Worm (Caenorhabditis elegans) whole organism, L2 larva: ENCODE results near the gene F33C8.4.
A peak's percentile ranks its signal among the peaks of the same experiment; 100 is the strongest.

Experiments
- C34F6.9 ChIP-seq: fragments of 150-350 bp; optimal IDR thresholded peaks from 2 replicates; lab custom pipeline; 2014; ENCODE audit warnings: missing biosample characterization, missing genetic modification characterization
- F13H6.1 ChIP-seq: sonication (generic microtip); optimal IDR thresholded peaks from 2 replicates; lab custom pipeline; 2016; ENCODE audit warnings: missing genetic modification characterization, missing compliant biosample characterization
- R02D3.7 ChIP-seq: fragments of 150-350 bp; optimal IDR thresholded peaks from 2 replicates; lab custom pipeline; 2014; ENCODE audit warnings: missing biosample characterization, missing genetic modification characterization
- Y55F3AM.14 ChIP-seq: fragments of 200-800 bp; sonication (Bioruptor generic); optimal IDR thresholded peaks from 2 replicates; lab custom pipeline; 2018; ENCODE audit warnings: mild to moderate bottlenecking, missing genetic modification characterization, missing compliant biosample characterization
- ZK546.5 ChIP-seq: sonication (generic microtip); optimal IDR thresholded peaks from 2 replicates; lab custom pipeline; 2017; ENCODE audit warnings: missing biosample characterization, missing genetic modification characterization
- alr-1 ChIP-seq: fragments of 150-350 bp; optimal IDR thresholded peaks from 2 replicates; lab custom pipeline; 2014; ENCODE audit warnings: missing biosample characterization, missing genetic modification characterization
- aly-2 ChIP-seq: fragments of 150-350 bp; optimal IDR thresholded peaks from 2 replicates; lab custom pipeline; 2014; ENCODE audit warnings: missing biosample characterization, missing genetic modification characterization
- ama-1 ChIP-seq: fragments of 150-350 bp; optimal IDR thresholded peaks from 2 replicates; lab custom pipeline; 2018; ENCODE audit warnings: inconsistent platforms
- blmp-1 ChIP-seq: sonication (generic microtip); optimal IDR thresholded peaks from 2 replicates; lab custom pipeline; 2017; ENCODE audit warnings: missing genetic modification characterization, mild to moderate bottlenecking, missing compliant biosample characterization, antibody characterized with exemption, moderate library complexity; ENCODE audit not compliant: insufficient read depth
- ceh-16 ChIP-seq: fragments of 150-350 bp; optimal IDR thresholded peaks from 2 replicates; lab custom pipeline; 2014; ENCODE audit warnings: missing biosample characterization, missing genetic modification characterization
- ceh-82 ChIP-seq: fragments of 150-350 bp; optimal IDR thresholded peaks from 2 replicates; lab custom pipeline; 2014; ENCODE audit warnings: missing biosample characterization, missing genetic modification characterization
- crh-2 ChIP-seq: sonication (generic microtip); optimal IDR thresholded peaks from 2 replicates; lab custom pipeline; 2017; ENCODE audit warnings: missing biosample characterization, missing genetic modification characterization
- dmd-4 ChIP-seq: sonication (generic microtip); optimal IDR thresholded peaks from 2 replicates; lab custom pipeline; 2017; ENCODE audit warnings: missing biosample characterization, missing genetic modification characterization
- egl-27 ChIP-seq: sonication (generic microtip); optimal IDR thresholded peaks from 3 replicates; lab custom pipeline; 2017; ENCODE audit warnings: missing biosample characterization, missing genetic modification reagents, missing genetic modification characterization
- elt-1 ChIP-seq: fragments of 150-350 bp; optimal IDR thresholded peaks from 2 replicates; lab custom pipeline; 2014; ENCODE audit warnings: missing biosample characterization, missing genetic modification characterization
- elt-3 ChIP-seq: sonication (generic microtip); optimal IDR thresholded peaks from 2 replicates; lab custom pipeline; 2017; ENCODE audit warnings: missing biosample characterization, missing genetic modification characterization
- fos-1 ChIP-seq: fragments of 150-350 bp; optimal IDR thresholded peaks from 2 replicates; lab custom pipeline; 2014; ENCODE audit warnings: missing biosample characterization, missing genetic modification characterization
- gmeb-1 ChIP-seq: fragments of 150-350 bp; optimal IDR thresholded peaks from 2 replicates; lab custom pipeline; 2014; ENCODE audit warnings: missing biosample characterization, missing genetic modification characterization
- lin-11 ChIP-seq: fragments of 150-350 bp; sonication (generic microtip); optimal IDR thresholded peaks from 2 replicates; lab custom pipeline; 2014; ENCODE audit warnings: missing biosample characterization, missing genetic modification characterization, inconsistent platforms, mixed read lengths
- lin-39 ChIP-seq: fragments of 150-350 bp; optimal IDR thresholded peaks from 2 replicates; lab custom pipeline; 2014; ENCODE audit warnings: missing biosample characterization, missing genetic modification reagents, missing genetic modification characterization
- lsy-2 ChIP-seq, 2 experiments: fragments of 150-350 bp in 1 of 2; sonication (generic microtip) in 1 of 2; optimal IDR thresholded peaks; 2 replicates each; lab custom pipeline; 2014 to 2017; ENCODE audit warnings: missing biosample characterization in 2 of 2, missing genetic modification characterization in 2 of 2
- mab-5 ChIP-seq: fragments of 150-350 bp; optimal IDR thresholded peaks from 2 replicates; lab custom pipeline; 2014; ENCODE audit warnings: missing biosample characterization, missing genetic modification characterization
- mbf-1 ChIP-seq: sonication (generic microtip); optimal IDR thresholded peaks from 2 replicates; lab custom pipeline; 2017; ENCODE audit warnings: missing biosample characterization, missing genetic modification characterization
- mdl-1 ChIP-seq, 2 experiments: fragments of 150-350 bp in 1 of 2; sonication (generic microtip) in 1 of 2; optimal IDR thresholded peaks; 2 replicates each; lab custom pipeline; 2017; ENCODE audit warnings: missing biosample characterization in 2 of 2, missing genetic modification characterization in 2 of 2
- nhr-10 ChIP-seq: sonication (generic microtip); optimal IDR thresholded peaks from 2 replicates; lab custom pipeline; 2017; ENCODE audit warnings: missing biosample characterization, missing genetic modification characterization
- nhr-11 ChIP-seq: fragments of 150-350 bp; optimal IDR thresholded peaks from 2 replicates; lab custom pipeline; 2014; ENCODE audit warnings: missing biosample characterization, missing genetic modification characterization
- nhr-12 ChIP-seq: fragments of 150-350 bp; optimal IDR thresholded peaks from 2 replicates; lab custom pipeline; 2014; ENCODE audit warnings: missing biosample characterization, missing genetic modification characterization
- nhr-129 ChIP-seq: fragments of 150-350 bp; optimal IDR thresholded peaks from 2 replicates; lab custom pipeline; 2014; ENCODE audit warnings: missing biosample characterization, missing genetic modification characterization
- nhr-21 ChIP-seq: fragments of 150-350 bp; optimal IDR thresholded peaks from 2 replicates; lab custom pipeline; 2014; ENCODE audit warnings: missing biosample characterization, missing genetic modification characterization
- nhr-23 ChIP-seq: fragments of 150-350 bp; optimal IDR thresholded peaks from 2 replicates; lab custom pipeline; 2014; ENCODE audit warnings: missing biosample characterization, missing genetic modification reagents, missing genetic modification characterization
- nhr-25 ChIP-seq: fragments of 150-350 bp; sonication (generic microtip); optimal IDR thresholded peaks from 3 replicates; lab custom pipeline; 2014; ENCODE audit warnings: missing biosample characterization, missing genetic modification characterization
- nhr-6 ChIP-seq: fragments of 150-350 bp; optimal IDR thresholded peaks from 2 replicates; lab custom pipeline; 2014; ENCODE audit warnings: missing biosample characterization, missing genetic modification characterization
- nhr-77 ChIP-seq: fragments of 150-350 bp; optimal IDR thresholded peaks from 2 replicates; lab custom pipeline; 2014; ENCODE audit warnings: missing biosample characterization, missing genetic modification characterization
- peb-1 ChIP-seq: fragments of 150-350 bp; optimal IDR thresholded peaks from 2 replicates; lab custom pipeline; 2014; ENCODE audit warnings: missing biosample characterization, missing genetic modification characterization
- sem-4 ChIP-seq: fragments of 150-350 bp; optimal IDR thresholded peaks from 2 replicates; lab custom pipeline; 2014; ENCODE audit warnings: missing biosample characterization, missing genetic modification reagents, missing genetic modification characterization
- skn-1 ChIP-seq: sonication (generic microtip); optimal IDR thresholded peaks from 2 replicates; lab custom pipeline; 2017; ENCODE audit warnings: missing biosample characterization, missing genetic modification characterization
- sma-3 ChIP-seq: sonication (generic microtip); optimal IDR thresholded peaks from 2 replicates; lab custom pipeline; 2016; ENCODE audit warnings: missing genetic modification reagents, missing genetic modification characterization, missing compliant biosample characterization
- sma-9 ChIP-seq, 2 experiments: fragments of 150-350 bp in 1 of 2; sonication (generic microtip) in 1 of 2; optimal IDR thresholded peaks; 2 replicates each; lab custom pipeline; 2014 to 2016; ENCODE audit warnings: missing genetic modification characterization in 2 of 2, mild to moderate bottlenecking in 1 of 2, missing biosample characterization in 1 of 2, missing compliant biosample characterization in 1 of 2, missing genetic modification reagents in 1 of 2, moderate library complexity in 1 of 2
- snpc-4 ChIP-seq: fragments of 150-350 bp; optimal IDR thresholded peaks from 2 replicates; lab custom pipeline; 2014; ENCODE audit warnings: missing biosample characterization, missing genetic modification characterization
- unc-39 ChIP-seq: fragments of 150-350 bp; optimal IDR thresholded peaks from 2 replicates; lab custom pipeline; 2014; ENCODE audit warnings: missing biosample characterization, missing genetic modification characterization
- unc-55 ChIP-seq: fragments of 150-350 bp; sonication (generic microtip); optimal IDR thresholded peaks from 3 replicates; lab custom pipeline; 2014; ENCODE audit warnings: missing biosample characterization, missing genetic modification reagents, missing genetic modification characterization
- unc-62 ChIP-seq: fragments of 150-350 bp; optimal IDR thresholded peaks from 2 replicates; lab custom pipeline; 2014; ENCODE audit warnings: missing biosample characterization, missing genetic modification reagents, missing genetic modification characterization
- zag-1 ChIP-seq: fragments of 150-350 bp; optimal IDR thresholded peaks from 2 replicates; lab custom pipeline; 2014; ENCODE audit warnings: missing biosample characterization, missing genetic modification characterization
- ztf-1 ChIP-seq: fragments of 200-800 bp; sonication (Bioruptor generic); conservative IDR thresholded peaks from 2 replicates; pipeline ENCODE4 v1.3.6; 2022; ENCODE audit warnings: missing genetic modification characterization, missing compliant biosample characterization
- ztf-11 ChIP-seq: sonication (generic microtip); optimal IDR thresholded peaks from 2 replicates; lab custom pipeline; 2017; ENCODE audit warnings: missing biosample characterization, missing genetic modification characterization
- ztf-4 ChIP-seq: fragments of 150-350 bp; optimal IDR thresholded peaks from 2 replicates; lab custom pipeline; 2014; ENCODE audit warnings: missing biosample characterization, missing genetic modification characterization

The F33C8.4 gene

DNA sequence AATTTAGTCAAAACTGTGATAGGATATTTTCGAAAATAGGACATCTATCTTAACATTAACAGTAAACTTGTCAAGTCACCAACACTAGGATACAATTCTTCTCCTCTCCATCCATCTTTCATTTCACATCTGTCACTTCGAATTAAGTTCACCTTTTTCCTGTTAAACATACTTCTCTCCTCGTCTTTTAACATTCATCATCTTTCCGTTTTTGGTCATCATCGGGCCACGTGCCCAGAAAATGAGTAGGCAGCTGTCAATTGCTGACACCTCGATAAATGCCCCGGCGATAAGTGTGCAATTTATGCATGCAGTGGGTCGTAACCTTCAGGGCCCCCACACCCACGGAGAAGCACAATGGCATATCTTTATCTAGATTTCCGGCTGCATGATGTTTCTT is 48.1 kb downstream of the F33C8.4 start:
- TF ChIP-seq ceh-82 (tag; lab: Kevin White, UChicago) (no peak), mdl-1 (tag; optimal IDR thresholded peaks at IDR 0.05; lab: Kevin White, UChicago) (peak in 1 of 2 experiments; percentile 29), lsy-2 (tag; optimal IDR thresholded peaks at IDR 0.05; lab: Kevin White, UChicago) (no peak), ama-1 (lab: Kevin White, UChicago) (no peak), nhr-10 (tag; lab: Kevin White, UChicago) (no peak), skn-1 (tag; lab: Kevin White, UChicago) (no peak), sma-3 (GFP tag; lab: Kevin White, UChicago) (peak; percentile 67), F13H6.1 (tag; lab: Kevin White, UChicago) (no peak), nhr-25 (tag; lab: Kevin White, UChicago) (no peak), R02D3.7 (no peak), Y55F3AM.14 (no peak), sma-9 (GFP tag; optimal IDR thresholded peaks at IDR 0.05; lab: Kevin White, UChicago) (peak; percentile 83), sma-9 (tag; optimal IDR thresholded peaks at IDR 0.05; lab: Kevin White, UChicago) (no peak), nhr-21 (tag; lab: Kevin White, UChicago) (peak; percentile 43), aly-2 (tag; lab: Kevin White, UChicago) (no peak), nhr-129 (tag; lab: Kevin White, UChicago) (no peak), nhr-12 (no peak), unc-39 (tag; lab: Kevin White, UChicago) (no peak), alr-1 (no peak), blmp-1 (tag; lab: Kevin White, UChicago) (no peak), crh-2 (no peak), elt-1 (tag; lab: Kevin White, UChicago) (no peak), ceh-16 (tag; lab: Kevin White, UChicago) (no peak), elt-3 (tag; lab: Kevin White, UChicago) (no peak), ztf-11 (tag; lab: Kevin White, UChicago) (no peak), nhr-6 (tag; lab: Kevin White, UChicago) (no peak), mab-5 (tag; lab: Kevin White, UChicago) (peak; percentile 27), nhr-23 (tag; lab: Kevin White, UChicago) (no peak), peb-1 (no peak), egl-27 (tag; lab: Kevin White, UChicago) (no peak), gmeb-1 (tag; lab: Kevin White, UChicago) (no peak)

DNA sequence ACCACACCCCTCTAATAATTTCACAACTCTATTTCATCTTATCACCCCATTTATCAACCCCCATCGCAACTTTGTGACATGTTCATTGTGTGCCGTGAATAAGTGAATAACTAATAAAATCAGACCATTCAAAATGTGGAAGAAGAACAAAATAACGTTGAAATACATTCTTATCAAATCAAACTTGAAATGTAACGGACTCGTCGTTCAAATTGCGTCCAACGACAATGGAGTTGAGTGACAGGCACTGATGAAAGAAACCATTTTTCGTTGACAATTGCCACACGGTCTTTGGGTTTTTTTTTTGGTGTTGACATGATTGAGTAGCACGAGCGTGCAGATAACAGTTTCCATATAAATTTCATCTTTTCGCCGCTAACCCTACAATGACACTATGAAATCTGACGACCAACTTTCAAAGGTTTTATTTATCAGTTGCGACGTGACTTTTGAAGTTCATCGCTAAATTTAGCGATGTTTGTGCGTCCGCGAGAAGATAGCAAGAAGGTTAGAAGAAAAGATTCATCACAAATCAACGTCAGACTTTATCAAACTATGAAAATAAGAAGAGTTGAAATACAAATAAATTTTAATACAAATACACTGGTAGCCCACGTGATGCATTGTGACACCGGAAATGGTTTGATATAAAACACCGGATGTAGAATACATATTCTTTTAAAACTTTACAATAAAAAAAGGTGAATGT is 51.5 kb downstream of the F33C8.4 start:
- peak; percentile 72 for TF ChIP-seq sma-9 (GFP tag; optimal IDR thresholded peaks at IDR 0.05; lab: Kevin White, UChicago)
- no peak for TF ChIP-seq sma-9 (tag; optimal IDR thresholded peaks at IDR 0.05; lab: Kevin White, UChicago)
- no peak for TF ChIP-seq ztf-4 (tag; lab: Kevin White, UChicago)
- no peak for TF ChIP-seq F13H6.1 (tag; lab: Kevin White, UChicago)
- no peak for TF ChIP-seq blmp-1 (tag; lab: Kevin White, UChicago)
- no peak for TF ChIP-seq snpc-4 (tag; lab: Kevin White, UChicago)
- TF ChIP-seq sem-4 (tag; lab: Kevin White, UChicago), result no peak
- no peak for TF ChIP-seq peb-1
- TF ChIP-seq unc-62, result no peak
- no peak for TF ChIP-seq R02D3.7
- TF ChIP-seq nhr-21 (tag; lab: Kevin White, UChicago), result peak; percentile 42
- TF ChIP-seq nhr-10 (tag; lab: Kevin White, UChicago), result no peak
- no peak for TF ChIP-seq nhr-77 (tag; lab: Kevin White, UChicago)
- no peak for TF ChIP-seq mbf-1
- no peak for TF ChIP-seq ztf-1 (GFP tag; lab: Robert Waterston, UW)
- TF ChIP-seq zag-1 (tag; lab: Kevin White, UChicago), result no peak
- TF ChIP-seq ceh-16 (tag; lab: Kevin White, UChicago), result no peak
- TF ChIP-seq nhr-25 (tag; lab: Kevin White, UChicago), result no peak
- TF ChIP-seq lin-39 (tag; lab: Kevin White, UChicago), result no peak
- TF ChIP-seq nhr-11 (tag; lab: Kevin White, UChicago), result no peak
- TF ChIP-seq skn-1 (tag; lab: Kevin White, UChicago), result no peak
- TF ChIP-seq nhr-12, result no peak
- TF ChIP-seq ztf-11 (tag; lab: Kevin White, UChicago), result no peak
- TF ChIP-seq nhr-129 (tag; lab: Kevin White, UChicago), result peak; percentile 20
- TF ChIP-seq nhr-6 (tag; lab: Kevin White, UChicago), result no peak
- TF ChIP-seq elt-3 (tag; lab: Kevin White, UChicago), result no peak
- no peak for TF ChIP-seq aly-2 (tag; lab: Kevin White, UChicago)
- TF ChIP-seq egl-27 (tag; lab: Kevin White, UChicago), result no peak
- no peak for TF ChIP-seq nhr-23 (tag; lab: Kevin White, UChicago)
- no peak for TF ChIP-seq elt-1 (tag; lab: Kevin White, UChicago)
- TF ChIP-seq mab-5 (tag; lab: Kevin White, UChicago), result no peak
- TF ChIP-seq ceh-82 (tag; lab: Kevin White, UChicago), result no peak
- TF ChIP-seq unc-39 (tag; lab: Kevin White, UChicago), result no peak
- TF ChIP-seq unc-55 (GFP tag; lab: Kevin White, UChicago), result no peak
- peak; percentile 57 for TF ChIP-seq sma-3 (GFP tag; lab: Kevin White, UChicago)
- no peak for TF ChIP-seq dmd-4 (tag; lab: Kevin White, UChicago)
- TF ChIP-seq mdl-1 (tag; optimal IDR thresholded peaks at IDR 0.05; lab: Kevin White, UChicago), result peak in 1 of 2 experiments; percentile 47
- TF ChIP-seq crh-2, result peak; percentile 40
- TF ChIP-seq C34F6.9 (tag; lab: Kevin White, UChicago), result no peak
- no peak for TF ChIP-seq ama-1 (lab: Kevin White, UChicago)
- no peak for TF ChIP-seq Y55F3AM.14
- no peak for TF ChIP-seq ZK546.5 (tag; lab: Kevin White, UChicago)
- TF ChIP-seq alr-1, result no peak
- TF ChIP-seq gmeb-1 (tag; lab: Kevin White, UChicago), result no peak
- no peak for TF ChIP-seq lin-11 (tag; lab: Kevin White, UChicago)
- peak; percentile 89 for TF ChIP-seq fos-1 (tag; lab: Kevin White, UChicago)
